Worm (Caenorhabditis elegans) whole organism, mixed stage, embryonic: ENCODE measurements around the gene C17A2.4.

Experiments
- ceh-43 ChIP-seq: fragments of 200-800 bp; sonication (Bioruptor generic); optimal IDR thresholded peaks from 2 replicates; lab custom pipeline; 2018; ENCODE audit warnings: mild to moderate bottlenecking, missing genetic modification characterization, moderate library complexity, missing compliant biosample characterization
- lin-13 ChIP-seq: fragments of 150-350 bp; optimal IDR thresholded peaks from 2 replicates; lab custom pipeline; 2014; ENCODE audit warnings: missing biosample characterization, missing genetic modification characterization
- mep-1 ChIP-seq: fragments of 150-350 bp; optimal IDR thresholded peaks from 2 replicates; lab custom pipeline; 2017; ENCODE audit warnings: missing biosample characterization, missing genetic modification reagents, missing genetic modification characterization, inconsistent platforms
- nhr-237 ChIP-seq: fragments of 150-350 bp; optimal IDR thresholded peaks from 2 replicates; lab custom pipeline; 2014; ENCODE audit warnings: missing biosample characterization, missing genetic modification characterization
- nhr-28 ChIP-seq: fragments of 150-350 bp; optimal IDR thresholded peaks from 2 replicates; lab custom pipeline; 2014; ENCODE audit warnings: missing biosample characterization, missing genetic modification characterization
- nhr-76 ChIP-seq: sonication (generic microtip); optimal IDR thresholded peaks from 2 replicates; lab custom pipeline; 2017; ENCODE audit warnings: missing biosample characterization, missing genetic modification characterization
- sptf-1 ChIP-seq: sonication (generic microtip); optimal IDR thresholded peaks from 2 replicates; lab custom pipeline; 2017; ENCODE audit warnings: mild to moderate bottlenecking, missing genetic modification characterization, moderate library complexity, missing compliant biosample characterization
- unc-62 ChIP-seq: fragments of 150-350 bp; optimal IDR thresholded peaks from 2 replicates; lab custom pipeline; 2014; ENCODE audit warnings: missing biosample characterization, missing genetic modification reagents, missing genetic modification characterization
- ztf-11 ChIP-seq: fragments of 150-350 bp; optimal IDR thresholded peaks from 2 replicates; lab custom pipeline; 2014; ENCODE audit warnings: missing biosample characterization, missing genetic modification characterization

- no peak for TF ChIP-seq nhr-76
- TF ChIP-seq nhr-237 = no peak
- no peak for TF ChIP-seq ceh-43 (GFP tag; lab: Kevin White, UChicago)
- no peak for TF ChIP-seq sptf-1 (tag; lab: Kevin White, UChicago)
- no peak for TF ChIP-seq mep-1 (tag; lab: Kevin White, UChicago)
- no peak for TF ChIP-seq nhr-28 (tag; lab: Kevin White, UChicago)
- TF ChIP-seq lin-13 = no peak
- TF ChIP-seq ztf-11 (tag; lab: Kevin White, UChicago) = no peak
- no peak for TF ChIP-seq unc-62
Observed at ce11 chrII:3795323-3795722, 44.3 kb upstream of the C17A2.4 start, which contains the start of gene Y8A9A.2.
